Worm (Caenorhabditis elegans): ENCODE results near the gene T20D4.7.
"Not testable (repeated sequence)": the region's sequence is repeated elsewhere in the genome, so short reads cannot be mapped to it uniquely, and the experiment has no call there.

Gene T20D4.7

ce11 chrV:3388299-3388698 is 20.4 kb upstream of the T20D4.7 start (continued):
- TF ChIP-seq F37B4.10 (GFP tag; IDR thresholded peaks at IDR 0.05) (no peak), ceh-58 (GFP tag; IDR thresholded peaks at IDR 0.05) (no peak), hlh-26 (GFP tag; conservative IDR thresholded peaks at IDR 0.05) (no peak), ztf-3 (GFP tag; optimal IDR thresholded peaks at IDR 0.05) (no peak), hmg-1.2 (GFP tag; IDR thresholded peaks at IDR 0.05) (peak; percentile 60), F57C9.4 (tag; optimal IDR thresholded peaks at IDR 0.05) (no peak), die-1 (tag; optimal IDR thresholded peaks at IDR 0.05) (no peak), nhr-80 (tag; optimal IDR thresholded peaks at IDR 0.05) (peak; percentile 83), ets-4 (GFP tag; optimal IDR thresholded peaks at IDR 0.05) (no peak), ekl-4 (GFP tag; IDR thresholded peaks at IDR 0.05) (no peak), somi-1 (GFP tag; optimal IDR thresholded peaks at IDR 0.05) (no peak), snpc-4 (GFP tag; optimal IDR thresholded peaks at IDR 0.05) (no peak), snpc-4 (tag; optimal IDR thresholded peaks at IDR 0.05) (peak in 1 of 4 experiments; percentile 19)

DNA sequence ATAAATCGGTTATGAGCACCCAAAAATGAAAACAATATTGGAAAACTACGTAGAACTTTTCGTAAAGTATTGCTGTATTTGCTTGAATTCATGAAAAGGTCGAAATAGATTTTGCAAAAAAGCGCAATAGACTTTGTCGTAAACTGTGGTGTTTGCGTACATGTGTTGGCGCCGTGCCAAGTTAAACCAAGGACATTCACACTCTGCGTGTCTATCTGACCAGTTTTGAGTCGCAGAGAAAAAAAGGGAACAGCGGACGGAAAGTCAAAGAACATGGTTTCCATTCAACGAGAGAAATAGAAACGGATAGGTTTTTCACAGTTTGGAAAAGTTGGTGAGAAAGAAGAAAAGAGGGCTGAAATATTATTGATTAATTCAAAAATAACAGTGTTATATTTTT is 17.7 kb upstream of the T20D4.7 start:
- TF ChIP-seq egl-44 (GFP tag; IDR thresholded peaks at IDR 0.05) (no peak), lin-35 (GFP tag; optimal IDR thresholded peaks at IDR 0.05) (peak in 1 of 3 experiments; percentile 72), gei-17 (GFP tag; optimal IDR thresholded peaks at IDR 0.05) (no peak), somi-1 (GFP tag; optimal IDR thresholded peaks at IDR 0.05) (peak; percentile 78), mcd-1 (GFP tag; IDR thresholded peaks at IDR 0.05) (peak; percentile 37; the same call in 1 of the 2 replicates), mel-28 (tag; optimal IDR thresholded peaks at IDR 0.05; ENCODE audit: borderline replicate concordance) (no peak), tbp1 (GFP tag; optimal IDR thresholded peaks at IDR 0.05) (peak; percentile 12), nfyb-1 (GFP tag; IDR thresholded peaks at IDR 0.05) (0 out of 2 replicates have a peak, but pooled peaks have one; percentile 47), K11D2.4 (GFP tag; IDR thresholded peaks at IDR 0.05) (0 out of 2 replicates have a peak, but pooled peaks have one; percentile 66), snpc-4 (GFP tag; optimal IDR thresholded peaks at IDR 0.05) (no peak), snpc-4 (tag; optimal IDR thresholded peaks at IDR 0.05) (peak in 1 of 4 experiments; percentile 36), ztf-26 (tag; optimal IDR thresholded peaks at IDR 0.05) (peak; percentile 53), ztf-18 (tag; optimal IDR thresholded peaks at IDR 0.05) (no peak), hmg-1.2 (GFP tag; IDR thresholded peaks at IDR 0.05) (peak; percentile 58; the same call in 1 of the 2 replicates), nhr-80 (tag; optimal IDR thresholded peaks at IDR 0.05) (peak; percentile 75), attf-5 (GFP tag; optimal IDR thresholded peaks at IDR 0.05) (peak; percentile 54), ceh-27 (GFP tag; optimal IDR thresholded peaks at IDR 0.05) (peak; percentile 27), atf-7 (tag; optimal IDR thresholded peaks at IDR 0.05) (peak; percentile 16), C06A6.2 (GFP tag; conservative IDR thresholded peaks at IDR 0.05) (peak; percentile 44; the same call in 1 of the 2 replicates)

- TF ChIP-seq zfh-2 (GFP tag; conservative IDR thresholded peaks at IDR 0.05) = peak; percentile 70
- TF ChIP-seq D2030.7 (GFP tag; IDR thresholded peaks at IDR 0.05) = no peak
- TF ChIP-seq snpc-4 (GFP tag; optimal IDR thresholded peaks at IDR 0.05) = no peak
- peak in 1 of 4 experiments; percentile 75 for TF ChIP-seq snpc-4 (tag; optimal IDR thresholded peaks at IDR 0.05)
- no peak for TF ChIP-seq Y53F4B.3 (GFP tag; IDR thresholded peaks at IDR 0.05)
Observed at ce11 chrV:3394065-3394464, 14.6 kb upstream of the T20D4.7 start.

DNA sequence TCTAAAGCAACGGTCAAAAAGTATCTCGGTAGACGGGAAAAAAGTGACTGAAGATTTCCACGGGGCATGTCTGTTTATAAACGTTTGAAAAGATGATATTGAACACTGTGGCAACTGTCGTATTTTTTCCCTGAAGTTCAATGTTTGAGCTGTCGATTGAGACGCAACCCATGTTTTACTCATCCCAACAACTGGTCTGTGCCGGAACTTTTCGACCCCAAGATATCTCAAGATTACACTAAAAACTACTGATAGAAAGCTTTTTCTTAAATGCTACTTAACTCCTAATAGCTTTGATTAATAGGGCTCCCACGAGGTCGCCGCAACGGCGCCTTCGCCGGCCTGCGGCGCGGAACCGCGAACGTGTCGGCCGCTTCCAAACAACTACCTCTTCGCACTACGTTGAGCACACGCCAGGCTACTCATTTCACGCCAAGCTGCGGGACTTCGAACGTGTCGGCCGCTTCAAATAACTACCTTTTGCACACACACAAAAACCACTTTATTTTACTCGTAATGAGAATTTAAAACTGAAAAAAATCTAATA is 13.9 kb upstream of the T20D4.7 start, which contains the start of gene T20D4.15:
Gene T20D4.15 (minus strand): TSS at position 51 of the 547 bp plus-strand sequence.
- TF ChIP-seq zfh-2 (GFP tag; conservative IDR thresholded peaks at IDR 0.05) = peak; percentile 73
- no peak for TF ChIP-seq bed-2 (GFP tag; IDR thresholded peaks at IDR 0.05)

ce11 chrV:3396765-3397164 is 11.9 kb upstream of the T20D4.7 start, which contains the start of gene T20D4.12:
Gene T20D4.12, plus strand, starts transcription at chrV:3397065.
- TF ChIP-seq efl-1 (GFP tag; optimal IDR thresholded peaks at IDR 0.05); nhr-80 (tag; optimal IDR thresholded peaks at IDR 0.05); ztf-6 (GFP tag; IDR thresholded peaks at IDR 0.05): not testable (repeated sequence)
